Worm (Caenorhabditis elegans): ENCODE results near the gene H25K10.1.

DNA sequence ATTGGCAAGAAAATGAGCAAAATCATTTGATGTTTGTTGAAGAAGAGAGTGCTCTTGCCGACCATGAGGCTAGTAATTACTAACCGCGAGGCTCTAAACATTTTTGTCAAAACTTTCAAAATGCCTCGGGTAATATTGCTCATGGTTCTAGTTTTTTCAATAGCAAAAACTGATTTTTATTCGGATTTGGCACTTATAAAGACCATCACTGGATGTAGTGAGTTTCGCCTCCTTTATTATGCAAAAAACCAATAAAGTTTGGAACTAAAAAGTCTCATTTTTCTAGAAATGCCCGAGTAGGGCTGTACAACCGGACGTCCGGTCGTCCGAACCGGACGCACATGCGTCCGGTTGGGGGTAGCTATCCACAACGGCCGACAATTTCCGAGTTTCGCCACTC is 30.9 kb downstream of the H25K10.1 start, which contains the start of the genes hpa-1 and irld-39:
- TF ChIP-seq ztf-29 (GFP tag; IDR thresholded peaks at IDR 0.05) (no peak), cog-1 (tag; optimal IDR thresholded peaks at IDR 0.05) (no peak), T22C8.4 (GFP tag; IDR thresholded peaks at IDR 0.05) (no peak), tab-1 (GFP tag; IDR thresholded peaks at IDR 0.05) (no peak), med-1 (GFP tag; optimal IDR thresholded peaks at IDR 0.05; ENCODE audit: insufficient read depth) (no peak), klf-2 (GFP tag; conservative IDR thresholded peaks at IDR 0.05) (no peak)
